Worm (Caenorhabditis elegans) whole organism, L1 larva: ENCODE results near the gene calu-1.

Source experiments
- aly-2 ChIP-seq: fragments of 150-350 bp; optimal IDR thresholded peaks from 2 replicates; lab custom pipeline; 2014; ENCODE audit warnings: missing biosample characterization, missing genetic modification characterization
- ceh-82 ChIP-seq, 3 experiments: fragments of 150-350 bp in 1 of 3; sonication (generic microtip) in 2 of 3; optimal IDR thresholded peaks; 2 replicates each; lab custom pipeline; 2014 to 2017; ENCODE audit warnings: missing biosample characterization in 3 of 3, missing genetic modification characterization in 3 of 3
- ceh-88 ChIP-seq: fragments of 200-800 bp; sonication (Bioruptor generic); IDR thresholded peaks from 2 replicates; pipeline ENCODE4 v1.3.6; 2022; ENCODE audit warnings: missing genetic modification characterization, missing compliant biosample characterization
- lin-13 ChIP-seq: fragments of 150-350 bp; optimal IDR thresholded peaks from 2 replicates; lab custom pipeline; 2014; ENCODE audit warnings: missing biosample characterization, missing genetic modification reagents, missing genetic modification characterization
- nhr-11 ChIP-seq: fragments of 150-350 bp; optimal IDR thresholded peaks from 2 replicates; lab custom pipeline; 2014; ENCODE audit warnings: missing biosample characterization, missing genetic modification characterization
- nhr-237 ChIP-seq: fragments of 150-350 bp; optimal IDR thresholded peaks from 2 replicates; lab custom pipeline; 2014; ENCODE audit warnings: missing biosample characterization, missing genetic modification characterization
- nhr-90 ChIP-seq: sonication (generic microtip); optimal IDR thresholded peaks from 2 replicates; lab custom pipeline; 2016; ENCODE audit warnings: mild to moderate bottlenecking, missing genetic modification characterization, missing compliant biosample characterization; ENCODE audit not compliant: poor library complexity

DNA sequence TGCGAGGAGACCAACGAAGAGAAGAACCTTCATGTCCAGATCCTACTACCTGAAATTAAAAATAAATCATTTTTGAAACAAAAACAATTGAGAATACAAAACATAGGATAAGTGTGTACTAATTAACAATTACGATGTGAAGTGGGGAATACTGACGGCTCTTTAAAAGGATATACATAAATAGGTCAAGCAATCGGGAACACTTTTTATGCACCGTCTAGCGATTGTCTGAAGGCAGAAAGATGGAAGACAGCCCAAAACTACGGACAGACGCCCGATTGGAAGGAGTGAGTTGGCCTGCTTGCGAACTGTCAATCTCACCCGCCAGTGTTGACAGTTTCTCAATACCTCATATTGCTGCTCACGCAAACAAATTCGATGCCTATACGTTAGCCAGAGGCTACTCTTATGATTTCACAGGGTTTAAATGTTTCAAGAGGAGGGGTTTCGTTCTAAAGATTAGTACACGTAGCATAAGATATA is at the start of gene calu-1:
- TF ChIP-seq nhr-237 (no peak), lin-13 (GFP tag; lab: Kevin White, UChicago) (no peak), nhr-90 (tag; lab: Kevin White, UChicago) (no peak), aly-2 (tag; lab: Kevin White, UChicago) (no peak), ceh-82 (tag; optimal IDR thresholded peaks at IDR 0.05; lab: Kevin White, UChicago) (no peak), ceh-88 (GFP tag; lab: Robert Waterston, UW) (no peak), nhr-11 (tag; lab: Kevin White, UChicago) (no peak)
